Worm (Caenorhabditis elegans) whole organism, mixed stage, embryonic: Measurements from ENCODE around the gene C01G5.7.
A peak's percentile ranks its signal among the peaks of the same experiment; 100 is the strongest.

Experiments
- M03D4.4 ChIP-seq: sonication (generic microtip); optimal IDR thresholded peaks from 2 replicates; lab custom pipeline; 2017; ENCODE audit warnings: mild to moderate bottlenecking, missing genetic modification characterization, missing compliant biosample characterization
- bed-3 ChIP-seq: fragments of 200-800 bp; sonication (Bioruptor generic); optimal IDR thresholded peaks from 3 replicates; lab custom pipeline; 2018; ENCODE audit warnings: mild to moderate bottlenecking, missing genetic modification characterization, moderate library complexity, missing compliant biosample characterization
- blmp-1 ChIP-seq: fragments of 150-350 bp; optimal IDR thresholded peaks from 2 replicates; lab custom pipeline; 2014; ENCODE audit warnings: missing biosample characterization, missing genetic modification characterization
- ceh-39 ChIP-seq: fragments of 150-350 bp; optimal IDR thresholded peaks from 2 replicates; lab custom pipeline; 2014; ENCODE audit warnings: missing biosample characterization, missing genetic modification characterization
- ceh-43 ChIP-seq: fragments of 200-800 bp; sonication (Bioruptor generic); optimal IDR thresholded peaks from 2 replicates; lab custom pipeline; 2018; ENCODE audit warnings: mild to moderate bottlenecking, missing genetic modification characterization, moderate library complexity, missing compliant biosample characterization
- ceh-83 ChIP-seq: fragments of 200-800 bp; sonication (Bioruptor generic); optimal IDR thresholded peaks from 2 replicates; lab custom pipeline; 2018; ENCODE audit warnings: mild to moderate bottlenecking, missing genetic modification characterization, missing compliant biosample characterization
- ces-1 ChIP-seq: fragments of 150-350 bp; optimal IDR thresholded peaks from 2 replicates; lab custom pipeline; 2014; ENCODE audit warnings: missing biosample characterization, missing genetic modification reagents, missing genetic modification characterization
- cnd-1 ChIP-seq: fragments of 200-800 bp; sonication (Bioruptor generic); optimal IDR thresholded peaks from 2 replicates; lab custom pipeline; 2018; ENCODE audit warnings: mild to moderate bottlenecking, missing genetic modification characterization, missing compliant biosample characterization
- drap-1 ChIP-seq: fragments of 200-800 bp; sonication (Bioruptor generic); optimal IDR thresholded peaks from 3 replicates; lab custom pipeline; 2018; ENCODE audit warnings: mild to moderate bottlenecking, missing genetic modification characterization, missing compliant biosample characterization
- elt-1 ChIP-seq: sonication (generic microtip); optimal IDR thresholded peaks from 2 replicates; lab custom pipeline; 2017; ENCODE audit warnings: missing genetic modification characterization, mild to moderate bottlenecking, missing compliant biosample characterization, antibody characterized with exemption, moderate library complexity, borderline replicate concordance; ENCODE audit not compliant: insufficient read depth
- elt-3 ChIP-seq: fragments of 150-350 bp; optimal IDR thresholded peaks from 2 replicates; lab custom pipeline; 2014; ENCODE audit warnings: missing biosample characterization, missing genetic modification characterization
- flh-1 ChIP-seq: fragments of 200-800 bp; sonication (Bioruptor generic); optimal IDR thresholded peaks from 2 replicates; lab custom pipeline; 2018; ENCODE audit warnings: mild to moderate bottlenecking, missing genetic modification characterization, moderate library complexity, missing compliant biosample characterization
- ham-2 ChIP-seq: fragments of 200-800 bp; sonication (Bioruptor generic); optimal IDR thresholded peaks from 2 replicates; lab custom pipeline; 2018; ENCODE audit warnings: mild to moderate bottlenecking, missing genetic modification characterization, missing compliant biosample characterization
- hlh-1 ChIP-seq: fragments of 150-350 bp; optimal IDR thresholded peaks from 2 replicates; lab custom pipeline; 2014; ENCODE audit warnings: missing biosample characterization, missing genetic modification reagents, missing genetic modification characterization
- lin-13 ChIP-seq: fragments of 150-350 bp; optimal IDR thresholded peaks from 2 replicates; lab custom pipeline; 2014; ENCODE audit warnings: missing biosample characterization, missing genetic modification characterization
- lin-32 ChIP-seq: fragments of 200-800 bp; sonication (Bioruptor generic); optimal IDR thresholded peaks from 2 replicates; lab custom pipeline; 2018; ENCODE audit warnings: mild to moderate bottlenecking, missing genetic modification characterization, missing compliant biosample characterization
- lsy-2 ChIP-seq: fragments of 150-350 bp; optimal IDR thresholded peaks from 2 replicates; lab custom pipeline; 2014; ENCODE audit warnings: missing biosample characterization, missing genetic modification characterization
- mep-1 ChIP-seq: fragments of 150-350 bp; optimal IDR thresholded peaks from 2 replicates; lab custom pipeline; 2017; ENCODE audit warnings: missing biosample characterization, missing genetic modification reagents, missing genetic modification characterization, inconsistent platforms
- mls-2 ChIP-seq: sonication (generic microtip); optimal IDR thresholded peaks from 2 replicates; lab custom pipeline; 2016; ENCODE audit warnings: mild to moderate bottlenecking, missing genetic modification characterization, moderate library complexity, missing compliant biosample characterization
- nhr-12 ChIP-seq: fragments of 150-350 bp; optimal IDR thresholded peaks from 2 replicates; lab custom pipeline; 2014; ENCODE audit warnings: missing biosample characterization, missing genetic modification characterization
- nhr-2 ChIP-seq: fragments of 150-350 bp; optimal IDR thresholded peaks from 2 replicates; lab custom pipeline; 2014; ENCODE audit warnings: missing biosample characterization, missing genetic modification characterization
- nhr-237 ChIP-seq: fragments of 150-350 bp; optimal IDR thresholded peaks from 2 replicates; lab custom pipeline; 2014; ENCODE audit warnings: missing biosample characterization, missing genetic modification characterization
- nhr-28 ChIP-seq: fragments of 150-350 bp; optimal IDR thresholded peaks from 2 replicates; lab custom pipeline; 2014; ENCODE audit warnings: missing biosample characterization, missing genetic modification characterization
- nhr-76 ChIP-seq: sonication (generic microtip); optimal IDR thresholded peaks from 2 replicates; lab custom pipeline; 2017; ENCODE audit warnings: missing biosample characterization, missing genetic modification characterization
- pha-4 ChIP-seq: fragments of 150-350 bp; optimal IDR thresholded peaks from 2 replicates; lab custom pipeline; 2018; ENCODE audit warnings: missing biosample characterization, missing genetic modification reagents, missing genetic modification characterization
- sem-2 ChIP-seq: fragments of 200-800 bp; sonication (Bioruptor generic); optimal IDR thresholded peaks from 2 replicates; lab custom pipeline; 2018; ENCODE audit warnings: mild to moderate bottlenecking, missing genetic modification characterization, missing compliant biosample characterization
- snpc-4 ChIP-seq: fragments of 150-350 bp; optimal IDR thresholded peaks from 2 replicates; lab custom pipeline; 2014; ENCODE audit warnings: missing biosample characterization, missing genetic modification characterization
- sptf-1 ChIP-seq: sonication (generic microtip); optimal IDR thresholded peaks from 2 replicates; lab custom pipeline; 2017; ENCODE audit warnings: mild to moderate bottlenecking, missing genetic modification characterization, moderate library complexity, missing compliant biosample characterization
- tbx-8 ChIP-seq: fragments of 200-800 bp; sonication (Bioruptor generic); optimal IDR thresholded peaks from 2 replicates; lab custom pipeline; 2018; ENCODE audit warnings: mild to moderate bottlenecking, missing genetic modification characterization, moderate library complexity, missing compliant biosample characterization
- unc-39 ChIP-seq: fragments of 150-350 bp; optimal IDR thresholded peaks from 2 replicates; lab custom pipeline; 2014; ENCODE audit warnings: missing biosample characterization, missing genetic modification characterization
- unc-62 ChIP-seq: fragments of 150-350 bp; optimal IDR thresholded peaks from 2 replicates; lab custom pipeline; 2014; ENCODE audit warnings: missing biosample characterization, missing genetic modification reagents, missing genetic modification characterization
- zip-8 ChIP-seq: fragments of 150-350 bp; optimal IDR thresholded peaks from 2 replicates; lab custom pipeline; 2014; ENCODE audit warnings: missing biosample characterization, missing genetic modification characterization
- ztf-11 ChIP-seq: fragments of 150-350 bp; optimal IDR thresholded peaks from 2 replicates; lab custom pipeline; 2014; ENCODE audit warnings: missing biosample characterization, missing genetic modification characterization

C01G5.7 gene

ce11 chrIV:6531450-6531849 lies 13.5 kb downstream of the C01G5.7 start, which contains the start of gene C01G5.4:
Gene C01G5.4 (plus strand): TSS chrIV:6531750.
- no peak for TF ChIP-seq zip-8 (tag; lab: Kevin White, UChicago)
- no peak for TF ChIP-seq cnd-1
- no peak for TF ChIP-seq mls-2 (tag; lab: Kevin White, UChicago)
- TF ChIP-seq flh-1 (GFP tag; lab: Kevin White, UChicago): no peak
- TF ChIP-seq drap-1 (GFP tag; lab: Kevin White, UChicago): no peak
- no peak for TF ChIP-seq elt-1 (tag; lab: Kevin White, UChicago)
- no peak for TF ChIP-seq nhr-2 (tag; lab: Kevin White, UChicago)
- no peak for TF ChIP-seq ham-2 (GFP tag; lab: Kevin White, UChicago)
- no peak for TF ChIP-seq unc-62 (GFP tag; lab: Kevin White, UChicago)
- no peak for TF ChIP-seq mep-1 (tag; lab: Kevin White, UChicago)
- no peak for TF ChIP-seq nhr-12
- TF ChIP-seq lsy-2 (tag; lab: Kevin White, UChicago): no peak
- TF ChIP-seq bed-3 (GFP tag; lab: Kevin White, UChicago): no peak
- no peak for TF ChIP-seq nhr-28 (tag; lab: Kevin White, UChicago)
- no peak for TF ChIP-seq M03D4.4
- no peak for TF ChIP-seq ceh-83 (GFP tag; lab: Kevin White, UChicago)
- no peak for TF ChIP-seq nhr-237 (tag; lab: Kevin White, UChicago)
- TF ChIP-seq hlh-1 (tag; lab: Kevin White, UChicago): no peak

ce11 chrIV:6535908-6536307 lies 17.9 kb downstream of the C01G5.7 start, which contains the start of gene C01G5.3:
Gene C01G5.3 (plus strand): TSS chrIV:6536208.
- TF ChIP-seq sem-2 (GFP tag; lab: Kevin White, UChicago): no peak
- no peak for TF ChIP-seq elt-1 (tag; lab: Kevin White, UChicago)
- no peak for TF ChIP-seq nhr-28 (tag; lab: Kevin White, UChicago)
- TF ChIP-seq lin-32 (GFP tag; lab: Kevin White, UChicago): no peak
- no peak for TF ChIP-seq ceh-39

ce11 chrIV:6541435-6541834 lies 23.5 kb downstream of the C01G5.7 start, which contains the start of gene C01G5.25:
Gene C01G5.25 (plus strand): TSS chrIV:6541684.
- no peak for TF ChIP-seq drap-1 (GFP tag; lab: Kevin White, UChicago)
- no peak for TF ChIP-seq lin-13 (tag; lab: Kevin White, UChicago)
- TF ChIP-seq unc-39 (tag; lab: Kevin White, UChicago): no peak
- no peak for TF ChIP-seq nhr-28 (tag; lab: Kevin White, UChicago)
- no peak for TF ChIP-seq ceh-39
- TF ChIP-seq ztf-11 (tag; lab: Kevin White, UChicago): no peak
- no peak for TF ChIP-seq unc-62 (GFP tag; lab: Kevin White, UChicago)
- TF ChIP-seq blmp-1 (tag; lab: Kevin White, UChicago): no peak
- TF ChIP-seq bed-3 (GFP tag; lab: Kevin White, UChicago): no peak
- TF ChIP-seq nhr-237 (tag; lab: Kevin White, UChicago): no peak
- TF ChIP-seq sptf-1 (tag; lab: Kevin White, UChicago): no peak
- no peak for TF ChIP-seq mep-1 (tag; lab: Kevin White, UChicago)
- no peak for TF ChIP-seq elt-3 (tag; lab: Kevin White, UChicago)
- TF ChIP-seq hlh-1 (tag; lab: Kevin White, UChicago): no peak
- no peak for TF ChIP-seq nhr-12
- TF ChIP-seq elt-1 (tag; lab: Kevin White, UChicago): no peak
- no peak for TF ChIP-seq lin-32 (GFP tag; lab: Kevin White, UChicago)

- TF ChIP-seq blmp-1 (tag; lab: Kevin White, UChicago): no peak
- no peak for TF ChIP-seq lin-13 (tag; lab: Kevin White, UChicago)
- TF ChIP-seq ces-1 (GFP tag; lab: Kevin White, UChicago): peak; percentile 92
Observed at ce11 chrIV:6542962-6543361, 25.0 kb downstream of the C01G5.7 start.

ce11 chrIV:6547397-6547796 lies 29.4 kb downstream of the C01G5.7 start:
- TF ChIP-seq ces-1 (GFP tag; lab: Kevin White, UChicago) (peak; percentile 74), bed-3 (GFP tag; lab: Kevin White, UChicago) (no peak)
- TF ChIP-seq, all 35 proteins: peak for 1

- TF ChIP-seq cnd-1 (no peak), elt-3 (tag; lab: Kevin White, UChicago) (no peak), ceh-43 (GFP tag; lab: Kevin White, UChicago) (no peak), M03D4.4 (no peak), pha-4 (peak; percentile 9), ceh-39 (no peak), drap-1 (GFP tag; lab: Kevin White, UChicago) (no peak), tbx-8 (GFP tag; lab: Kevin White, UChicago) (no peak), ces-1 (GFP tag; lab: Kevin White, UChicago) (peak; percentile 50), elt-1 (tag; lab: Kevin White, UChicago) (peak; percentile 14), nhr-2 (tag; lab: Kevin White, UChicago) (no peak), nhr-237 (tag; lab: Kevin White, UChicago) (peak; percentile 28), snpc-4 (no peak), flh-1 (GFP tag; lab: Kevin White, UChicago) (no peak), nhr-28 (tag; lab: Kevin White, UChicago) (no peak), lin-32 (GFP tag; lab: Kevin White, UChicago) (no peak), mep-1 (tag; lab: Kevin White, UChicago) (peak; percentile 36), nhr-76 (tag; lab: Kevin White, UChicago) (no peak), ham-2 (GFP tag; lab: Kevin White, UChicago) (no peak)
- TF ChIP-seq, all 35 proteins: peak for 5
Observed at ce11 chrIV:6548609-6549008, 30.6 kb downstream of the C01G5.7 start, which contains the start of gene fan-1. Gene fan-1 (plus strand): TSS chrIV:6548686.
